Fruit fly (Drosophila melanogaster) whole organism, prepupa: ENCODE data around the gene trr.
A peak's percentile ranks its signal among the peaks of the same experiment; 100 is the strongest.

Source experiments
- Blimp-1 ChIP-seq: fragments of 200-800 bp; sonication (Bioruptor generic); optimal IDR thresholded peaks from 3 replicates; lab custom pipeline; 2017; ENCODE audit warnings: missing biosample characterization, missing genetic modification characterization, mild to moderate bottlenecking, moderate library complexity, missing genetic modification reagents
- CG10631 ChIP-seq: fragments of 200-800 bp; sonication (Bioruptor generic); optimal IDR thresholded peaks from 2 replicates; lab custom pipeline; 2016; ENCODE audit warnings: missing biosample characterization, missing genetic modification characterization
- CG10669 ChIP-seq: fragments of 200-800 bp; sonication (Bioruptor generic); optimal IDR thresholded peaks from 3 replicates; lab custom pipeline; 2018; ENCODE audit warnings: missing biosample characterization, mild to moderate bottlenecking, missing genetic modification characterization, moderate library complexity
- CG11294 ChIP-seq: fragments of 200-800 bp; sonication (Bioruptor generic); IDR thresholded peaks from 2 replicates; pipeline ENCODE4 v1.3.6; 2022; ENCODE audit warnings: missing biosample characterization, missing genetic modification characterization
- CG11902 ChIP-seq: fragments of 200-800 bp; sonication (Bioruptor generic); optimal IDR thresholded peaks from 3 replicates; lab custom pipeline; 2016; ENCODE audit warnings: missing biosample characterization, missing genetic modification characterization
- CG15336 ChIP-seq: fragments of 200-800 bp; sonication (Bioruptor generic); IDR thresholded peaks from 2 replicates; pipeline ENCODE4 v1.3.6; 2022; ENCODE audit warnings: missing biosample characterization, missing genetic modification characterization
- CG1621 ChIP-seq: fragments of 200-800 bp; sonication (Bioruptor generic); optimal IDR thresholded peaks from 3 replicates; lab custom pipeline; 2018; ENCODE audit warnings: missing biosample characterization, mild to moderate bottlenecking, missing genetic modification characterization
- CG16779 ChIP-seq: fragments of 200-800 bp; sonication (Bioruptor generic); optimal IDR thresholded peaks from 3 replicates; lab custom pipeline; 2017; ENCODE audit warnings: missing biosample characterization, mild to moderate bottlenecking, missing genetic modification characterization
- CG3032 ChIP-seq: fragments of 200-800 bp; optimal IDR thresholded peaks from 2 replicates; lab custom pipeline; 2019; ENCODE audit warnings: missing biosample characterization, mild to moderate bottlenecking, missing genetic modification characterization, moderate library complexity
- CG31627 ChIP-seq: fragments of 200-800 bp; sonication (Bioruptor generic); optimal IDR thresholded peaks from 3 replicates; lab custom pipeline; 2016; ENCODE audit warnings: missing biosample characterization, missing genetic modification characterization
- CG32006 ChIP-seq: fragments of 200-800 bp; sonication (Bioruptor generic); optimal IDR thresholded peaks from 3 replicates; lab custom pipeline; 2017; ENCODE audit warnings: missing biosample characterization, mild to moderate bottlenecking, missing genetic modification characterization
- CG34406 ChIP-seq: fragments of 200-800 bp; sonication (Bioruptor generic); optimal IDR thresholded peaks from 3 replicates; lab custom pipeline; 2016; ENCODE audit warnings: missing biosample characterization, missing genetic modification characterization
- CG3919 ChIP-seq: fragments of 200-800 bp; sonication (Bioruptor generic); optimal IDR thresholded peaks from 3 replicates; lab custom pipeline; 2016; ENCODE audit warnings: missing biosample characterization, missing genetic modification characterization
- CG4318 ChIP-seq: fragments of 200-800 bp; sonication (Bioruptor generic); optimal IDR thresholded peaks from 3 replicates; lab custom pipeline; 2017; ENCODE audit warnings: missing biosample characterization, mild to moderate bottlenecking, missing genetic modification characterization
- CG6276 ChIP-seq: fragments of 200-800 bp; sonication (Bioruptor generic); optimal IDR thresholded peaks from 2 replicates; lab custom pipeline; 2017; ENCODE audit warnings: missing biosample characterization, mild to moderate bottlenecking, missing genetic modification characterization
- CG6792 ChIP-seq: fragments of 200-800 bp; sonication (Bioruptor generic); optimal IDR thresholded peaks from 3 replicates; lab custom pipeline; 2016; ENCODE audit warnings: missing biosample characterization, missing genetic modification characterization
- CG6808 ChIP-seq: fragments of 200-800 bp; sonication (Bioruptor generic); optimal IDR thresholded peaks from 3 replicates; lab custom pipeline; 2017; ENCODE audit warnings: missing biosample characterization, missing genetic modification characterization, mild to moderate bottlenecking, moderate library complexity, missing genetic modification reagents
- CG6854 ChIP-seq: fragments of 200-800 bp; sonication (Bioruptor generic); optimal IDR thresholded peaks from 2 replicates; lab custom pipeline; 2017; ENCODE audit warnings: missing biosample characterization, mild to moderate bottlenecking, missing genetic modification characterization
- CG7368 ChIP-seq: fragments of 200-800 bp; sonication (Bioruptor generic); optimal IDR thresholded peaks from 3 replicates; lab custom pipeline; 2016; ENCODE audit warnings: missing biosample characterization, missing genetic modification characterization
- CG8119 ChIP-seq: fragments of 200-800 bp; sonication (Bioruptor generic); IDR thresholded peaks from 3 replicates; pipeline ENCODE4 v1.3.6; 2022; ENCODE audit warnings: missing biosample characterization, missing genetic modification characterization
- CG8632 ChIP-seq: fragments of 200-800 bp; sonication (Bioruptor generic); optimal IDR thresholded peaks from 3 replicates; lab custom pipeline; 2016; ENCODE audit warnings: missing biosample characterization, missing genetic modification characterization
- Eip75B ChIP-seq: fragments of 200-800 bp; sonication (Bioruptor generic); optimal IDR thresholded peaks from 3 replicates; lab custom pipeline; 2016; ENCODE audit warnings: missing biosample characterization, missing genetic modification characterization
- Ets21C ChIP-seq: fragments of 200-800 bp; sonication (Bioruptor generic); optimal IDR thresholded peaks from 3 replicates; lab custom pipeline; 2016; ENCODE audit warnings: missing biosample characterization, missing genetic modification characterization
- Ets96B ChIP-seq: fragments of 200-800 bp; optimal IDR thresholded peaks from 2 replicates; lab custom pipeline; 2019; ENCODE audit warnings: missing biosample characterization, mild to moderate bottlenecking, missing genetic modification characterization, moderate library complexity
- Gug ChIP-seq: fragments of 200-800 bp; sonication (Bioruptor generic); IDR thresholded peaks from 2 replicates; pipeline ENCODE4 v1.3.6; 2022; ENCODE audit warnings: missing biosample characterization, missing genetic modification characterization
- Hr39 ChIP-seq: fragments of 200-800 bp; sonication (Bioruptor generic); optimal IDR thresholded peaks from 2 replicates; lab custom pipeline; 2016; ENCODE audit warnings: missing biosample characterization, missing genetic modification characterization
- Lpt ChIP-seq: fragments of 200-800 bp; sonication (Bioruptor generic); optimal IDR thresholded peaks from 3 replicates; lab custom pipeline; 2016; ENCODE audit warnings: missing biosample characterization, missing genetic modification characterization
- Met ChIP-seq: fragments of 200-800 bp; sonication (Bioruptor generic); optimal IDR thresholded peaks from 3 replicates; lab custom pipeline; 2016; ENCODE audit warnings: missing biosample characterization, missing genetic modification characterization
- OdsH ChIP-seq: fragments of 200-800 bp; sonication (Bioruptor generic); optimal IDR thresholded peaks from 3 replicates; lab custom pipeline; 2016; ENCODE audit warnings: missing biosample characterization, missing genetic modification characterization
- Smox ChIP-seq: fragments of 200-800 bp; sonication (Bioruptor generic); optimal IDR thresholded peaks from 3 replicates; lab custom pipeline; 2016; ENCODE audit warnings: missing biosample characterization, missing genetic modification characterization
- Sox102F ChIP-seq: fragments of 200-800 bp; sonication (Bioruptor generic); optimal IDR thresholded peaks from 2 replicates; lab custom pipeline; 2016; ENCODE audit warnings: missing biosample characterization, mild to moderate bottlenecking, missing genetic modification characterization
- Sox14 ChIP-seq: fragments of 200-800 bp; sonication (Bioruptor generic); optimal IDR thresholded peaks from 3 replicates; lab custom pipeline; 2016; ENCODE audit warnings: missing biosample characterization, missing genetic modification characterization
- acj6 ChIP-seq: fragments of 200-800 bp; sonication (Bioruptor generic); optimal IDR thresholded peaks from 3 replicates; lab custom pipeline; 2016; ENCODE audit warnings: missing biosample characterization, missing genetic modification characterization
- cyc ChIP-seq: fragments of 200-800 bp; sonication (Bioruptor generic); optimal IDR thresholded peaks from 3 replicates; lab custom pipeline; 2016; ENCODE audit warnings: missing biosample characterization, missing genetic modification characterization
- dac ChIP-seq: fragments of 200-800 bp; sonication (Bioruptor generic); optimal IDR thresholded peaks from 2 replicates; lab custom pipeline; 2017; ENCODE audit warnings: missing biosample characterization, mild to moderate bottlenecking, missing genetic modification characterization
- dsx ChIP-seq: fragments of 200-800 bp; optimal IDR thresholded peaks from 3 replicates; lab custom pipeline; 2019; ENCODE audit warnings: missing biosample characterization, mild to moderate bottlenecking, missing genetic modification characterization, moderate library complexity; ENCODE audit not compliant: poor library complexity, severe bottlenecking
- eg ChIP-seq: fragments of 200-800 bp; sonication (Bioruptor generic); IDR thresholded peaks from 3 replicates; pipeline ENCODE4 v1.3.6; 2022; ENCODE audit warnings: missing biosample characterization, missing genetic modification characterization
- esn ChIP-seq: fragments of 200-800 bp; sonication (Bioruptor generic); optimal IDR thresholded peaks from 2 replicates; lab custom pipeline; 2016; ENCODE audit warnings: missing biosample characterization, mild to moderate bottlenecking, missing genetic modification characterization, moderate library complexity
- fd59A ChIP-seq: fragments of 200-800 bp; sonication (Bioruptor generic); optimal IDR thresholded peaks from 2 replicates; lab custom pipeline; 2017; ENCODE audit warnings: missing biosample characterization, mild to moderate bottlenecking, missing genetic modification characterization, missing genetic modification reagents
- fd85E ChIP-seq: fragments of 200-800 bp; sonication (Bioruptor generic); optimal IDR thresholded peaks from 3 replicates; lab custom pipeline; 2016; ENCODE audit warnings: missing biosample characterization, missing genetic modification characterization
- fkh ChIP-seq: fragments of 200-800 bp; sonication (Bioruptor generic); optimal IDR thresholded peaks from 3 replicates; lab custom pipeline; 2017; ENCODE audit warnings: missing biosample characterization, mild to moderate bottlenecking, missing genetic modification characterization, moderate library complexity
- lz ChIP-seq: fragments of 200-800 bp; sonication (Bioruptor generic); optimal IDR thresholded peaks from 3 replicates; lab custom pipeline; 2016; ENCODE audit warnings: missing biosample characterization, missing genetic modification characterization
- pdm3 ChIP-seq: fragments of 200-800 bp; sonication (Bioruptor generic); optimal IDR thresholded peaks from 3 replicates; lab custom pipeline; 2016; ENCODE audit warnings: missing biosample characterization, missing genetic modification characterization
- salr ChIP-seq, 2 experiments: fragments of 200-800 bp; sonication (Bioruptor generic); optimal IDR thresholded peaks; 3 replicates each; lab custom pipeline; 2016 to 2018; ENCODE audit warnings: missing biosample characterization in 2 of 2, missing genetic modification characterization in 2 of 2, mild to moderate bottlenecking in 1 of 2
- ss ChIP-seq, 2 experiments: fragments of 200-800 bp; sonication (Bioruptor generic); optimal IDR thresholded peaks; 2 replicates in 1 of 2; 3 replicates in 1 of 2; lab custom pipeline; 2017 to 2018; ENCODE audit warnings: mild to moderate bottlenecking in 2 of 2, missing biosample characterization in 2 of 2, missing genetic modification characterization in 2 of 2, moderate library complexity in 1 of 2
- svp ChIP-seq: fragments of 200-800 bp; sonication (Bioruptor generic); peaks from one replicate; lab custom pipeline; 2016; ENCODE audit warnings: missing biosample characterization, missing genetic modification characterization
- vri ChIP-seq: fragments of 200-800 bp; sonication (Bioruptor generic); optimal IDR thresholded peaks from 3 replicates; lab custom pipeline; 2016; ENCODE audit warnings: missing biosample characterization, mild to moderate bottlenecking, missing genetic modification characterization

The trr gene

DNA sequence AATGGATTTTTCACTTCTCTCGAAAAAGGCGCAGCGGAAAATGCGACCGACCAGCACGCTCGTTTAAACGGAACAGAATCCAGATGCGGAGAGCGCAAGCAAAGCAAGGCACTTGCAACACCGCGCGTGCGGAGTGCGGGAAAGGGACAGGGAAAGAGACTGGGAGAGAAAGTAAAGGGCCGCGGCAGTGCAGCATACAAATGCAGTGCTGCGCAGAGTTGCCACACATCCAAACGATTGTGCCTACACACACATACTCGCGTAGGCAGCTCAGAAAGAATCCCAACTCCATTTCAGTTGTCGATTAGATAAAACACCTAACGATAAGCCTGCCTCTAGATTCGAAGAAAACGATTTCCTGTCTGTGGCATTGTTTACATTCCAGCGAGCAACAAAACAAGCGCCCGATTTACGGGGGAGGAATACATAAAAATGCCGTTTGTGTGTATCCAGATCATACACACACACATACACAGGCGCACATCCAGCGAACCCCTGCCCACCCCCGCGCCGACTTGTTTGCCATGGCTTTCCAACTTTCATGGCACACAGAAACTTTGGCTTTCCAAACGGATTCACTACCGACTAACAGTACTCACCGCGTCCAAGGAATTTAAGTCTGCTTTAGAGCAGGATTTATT lies 9.8 kb upstream of the trr start (continued):
- TF ChIP-seq CG10631 (no peak), Smox (GFP tag; lab: Kevin White, UChicago) (no peak), fd85E (GFP tag; lab: Kevin White, UChicago) (no peak), pdm3 (no peak), CG6792 (GFP tag; lab: Kevin White, UChicago) (no peak), Sox14 (GFP tag; lab: Kevin White, UChicago) (peak; percentile 17), CG15336 (GFP tag; lab: Robert Waterston, UW) (no peak; the same call in 1 of the 2 replicates), CG8632 (GFP tag; lab: Kevin White, UChicago) (no peak), CG6276 (no peak), CG32006 (GFP tag; lab: Kevin White, UChicago) (no peak), Eip75B (GFP tag; lab: Kevin White, UChicago) (no peak), acj6 (GFP tag; lab: Kevin White, UChicago) (no peak), CG7368 (GFP tag; lab: Kevin White, UChicago) (peak; percentile 19), Lpt (peak; percentile 26), dsx (peak; percentile 17), fd59A (GFP tag; lab: Kevin White, UChicago) (no peak), Ets96B (tag; lab: Kevin White, UChicago) (no peak), Blimp-1 (GFP tag; lab: Kevin White, UChicago) (peak; percentile 56), Sox102F (no peak), CG3919 (GFP tag; lab: Kevin White, UChicago) (peak; percentile 51), OdsH (GFP tag; lab: Kevin White, UChicago) (no peak), CG10669 (GFP tag; lab: Kevin White, UChicago) (no peak), CG4318 (GFP tag; lab: Kevin White, UChicago) (no peak), CG8119 (no peak), dac (no peak), CG6854 (no peak)
- TF ChIP-seq, all 60 proteins: peak for 11

DNA sequence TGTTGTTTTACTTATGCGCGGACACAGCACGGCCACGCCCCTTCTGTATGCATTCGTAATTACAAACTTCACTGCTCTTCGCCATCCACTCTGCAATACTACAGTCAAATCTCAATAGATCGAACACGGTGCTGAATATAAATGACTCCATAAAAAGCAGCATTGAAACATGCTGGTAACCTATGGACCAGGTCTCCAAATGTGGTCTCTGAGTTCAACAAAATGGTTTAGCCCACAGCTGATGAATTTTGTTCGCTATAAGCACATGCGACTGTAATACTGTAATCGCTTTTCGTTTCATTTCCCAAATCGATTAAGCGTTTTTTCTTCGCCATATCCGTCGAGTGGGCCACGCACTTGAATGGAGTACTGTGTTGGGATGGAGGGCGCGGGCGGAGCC lies 7.6 kb upstream of the trr start:
- peak; percentile 63 for TF ChIP-seq CG32006 (GFP tag; lab: Kevin White, UChicago)
- peak; percentile 17 for TF ChIP-seq CG1621 (tag; lab: Kevin White, UChicago)
- peak; percentile 34 for TF ChIP-seq fd59A (GFP tag; lab: Kevin White, UChicago)
- TF ChIP-seq acj6 (GFP tag; lab: Kevin White, UChicago), result peak; percentile 46
- TF ChIP-seq CG34406, result peak; percentile 28
- peak; percentile 75 for TF ChIP-seq Hr39 (GFP tag; lab: Kevin White, UChicago)
- TF ChIP-seq CG16779, result no peak
- no peak for TF ChIP-seq dsx
- TF ChIP-seq CG6276, result no peak
- TF ChIP-seq esn (GFP tag; lab: Kevin White, UChicago), result peak; percentile 67
- peak; percentile 44 for TF ChIP-seq Ets96B (tag; lab: Kevin White, UChicago)
- peak; percentile 69 for TF ChIP-seq CG31627 (GFP tag; lab: Kevin White, UChicago)
- TF ChIP-seq Lpt, result peak; percentile 19
- no peak for TF ChIP-seq pdm3
- peak; percentile 21; the same call in 1 of the 2 replicates for TF ChIP-seq CG11294 (GFP tag; lab: Robert Waterston, UW)
- peak; percentile 71 for TF ChIP-seq cyc (GFP tag; lab: Kevin White, UChicago)
- no peak for TF ChIP-seq CG8632 (GFP tag; lab: Kevin White, UChicago)
- no peak for TF ChIP-seq Blimp-1 (GFP tag; lab: Kevin White, UChicago)
- TF ChIP-seq svp (GFP tag; lab: Kevin White, UChicago), result peak; percentile 74
- TF ChIP-seq CG6792 (GFP tag; lab: Kevin White, UChicago), result peak; percentile 50
- peak; percentile 68 for TF ChIP-seq eg (GFP tag; lab: Robert Waterston, UW)
- no peak for TF ChIP-seq CG6808 (GFP tag; lab: Kevin White, UChicago)
- peak in 1 of 2 experiments; percentile 7 for TF ChIP-seq salr (GFP tag; optimal IDR thresholded peaks at IDR 0.05; lab: Kevin White, UChicago)
- no peak for TF ChIP-seq Met
- peak; percentile 50 for TF ChIP-seq CG15336 (GFP tag; lab: Robert Waterston, UW)
- peak; percentile 40; the same call in 1 of the 3 replicates for TF ChIP-seq CG8119
- TF ChIP-seq Gug (GFP tag; lab: Robert Waterston, UW), result peak; percentile 59
- peak; percentile 64 for TF ChIP-seq Sox14 (GFP tag; lab: Kevin White, UChicago)
- no peak for TF ChIP-seq OdsH (GFP tag; lab: Kevin White, UChicago)
- no peak for TF ChIP-seq vri (GFP tag; lab: Kevin White, UChicago)
- no peak for TF ChIP-seq Ets21C (GFP tag; lab: Kevin White, UChicago)
- TF ChIP-seq lz, result peak; percentile 63
- no peak for TF ChIP-seq CG11902 (GFP tag; lab: Kevin White, UChicago)
- no peak for TF ChIP-seq fkh
- peak in 1 of 2 experiments; percentile 38 for TF ChIP-seq ss (GFP tag; optimal IDR thresholded peaks at IDR 0.05; lab: Kevin White, UChicago)
- TF ChIP-seq CG10631, result peak; percentile 42
- TF ChIP-seq CG3032 (tag; lab: Kevin White, UChicago), result peak; percentile 37
